Fruit fly (Drosophila melanogaster) whole organism, embryonic: ENCODE data around the gene ball.

ENCODE experiments used
- Ada2b ChIP-seq: fragments of 200-800 bp; sonication (Bioruptor generic); IDR thresholded peaks from 2 replicates; pipeline ENCODE4 v1.3.6; 2022; ENCODE audit warnings: missing biosample characterization, missing genetic modification characterization
- Adf1 ChIP-seq: fragments of 200-800 bp; sonication (Bioruptor generic); IDR thresholded peaks from 2 replicates; pipeline ENCODE4 v1.3.6; 2022; ENCODE audit warnings: missing biosample characterization, missing genetic modification characterization
- Awh ChIP-seq: fragments of 200-800 bp; sonication (Bioruptor generic); IDR thresholded peaks from 2 replicates; pipeline ENCODE4, ENCODE4 v1.3.6; 2022; ENCODE audit warnings: missing biosample characterization, missing genetic modification characterization
- CG10209 ChIP-seq: fragments of 200-800 bp; sonication (Bioruptor generic); optimal IDR thresholded peaks from 3 replicates; lab custom pipeline; 2017; ENCODE audit warnings: missing biosample characterization, mild to moderate bottlenecking, missing genetic modification characterization, missing genetic modification reagents
- CG10565 ChIP-seq: fragments of 200-800 bp; sonication (Bioruptor generic); optimal IDR thresholded peaks from 3 replicates; lab custom pipeline; 2016; ENCODE audit warnings: missing biosample characterization, mild to moderate bottlenecking, missing genetic modification characterization
- CG12219 ChIP-seq: fragments of 200-800 bp; sonication (Bioruptor generic); optimal IDR thresholded peaks from 3 replicates; lab custom pipeline; 2018; ENCODE audit warnings: missing biosample characterization, mild to moderate bottlenecking, missing genetic modification characterization
- CG12299 ChIP-seq: fragments of 200-800 bp; sonication (Bioruptor generic); optimal IDR thresholded peaks from 2 replicates; lab custom pipeline; 2018; ENCODE audit warnings: missing biosample characterization, mild to moderate bottlenecking, missing genetic modification characterization
- CG13123 ChIP-seq: fragments of 200-800 bp; sonication (Bioruptor generic); optimal IDR thresholded peaks from 2 replicates; lab custom pipeline; 2016; ENCODE audit warnings: missing biosample characterization, missing genetic modification characterization
- CG17612 ChIP-seq: fragments of 200-800 bp; sonication (Bioruptor generic); IDR thresholded peaks from 2 replicates; pipeline ENCODE4 v1.3.6; 2022; ENCODE audit warnings: missing biosample characterization, missing genetic modification characterization
- CG18476 ChIP-seq: fragments of 200-800 bp; sonication (Bioruptor generic); optimal IDR thresholded peaks from 2 replicates; lab custom pipeline; 2016; ENCODE audit warnings: missing biosample characterization, mild to moderate bottlenecking, missing genetic modification characterization
- CG2875 ChIP-seq: fragments of 200-800 bp; sonication (Bioruptor generic); optimal IDR thresholded peaks from 2 replicates; lab custom pipeline; 2017; ENCODE audit warnings: missing biosample characterization, mild to moderate bottlenecking, missing genetic modification characterization, missing genetic modification reagents
- CG30403 ChIP-seq: fragments of 200-800 bp; sonication (Bioruptor generic); optimal IDR thresholded peaks from 3 replicates; lab custom pipeline; 2016; ENCODE audit warnings: missing biosample characterization, missing genetic modification characterization
- CG30431 ChIP-seq: fragments of 200-800 bp; sonication (Bioruptor generic); optimal IDR thresholded peaks from 2 replicates; lab custom pipeline; 2017; ENCODE audit warnings: missing biosample characterization, missing genetic modification characterization
- CG3065 ChIP-seq: fragments of 200-800 bp; sonication (Bioruptor generic); optimal IDR thresholded peaks from 2 replicates; lab custom pipeline; 2016; ENCODE audit warnings: missing biosample characterization, missing genetic modification characterization
- CG32532 ChIP-seq: fragments of 200-800 bp; sonication (Bioruptor generic); IDR thresholded peaks from 2 replicates; pipeline ENCODE4 v1.3.6; 2022; ENCODE audit warnings: missing biosample characterization, missing genetic modification characterization
- CG33557 ChIP-seq: fragments of 200-800 bp; sonication (Bioruptor generic); optimal IDR thresholded peaks from 2 replicates; lab custom pipeline; 2019; ENCODE audit warnings: missing biosample characterization, mild to moderate bottlenecking, missing genetic modification characterization, moderate library complexity
- CG34422 ChIP-seq: fragments of 200-800 bp; sonication (Bioruptor generic); IDR thresholded peaks from 3 replicates; pipeline ENCODE4 v1.3.6; 2022; ENCODE audit warnings: missing biosample characterization, missing genetic modification characterization
- CG3995 ChIP-seq: fragments of 200-800 bp; sonication (Bioruptor generic); optimal IDR thresholded peaks from 3 replicates; lab custom pipeline; 2016; ENCODE audit warnings: missing biosample characterization, missing genetic modification characterization
- CG6813 ChIP-seq: fragments of 200-800 bp; sonication (Bioruptor generic); optimal IDR thresholded peaks from 2 replicates; lab custom pipeline; 2017; ENCODE audit warnings: missing biosample characterization, missing genetic modification characterization, mild to moderate bottlenecking, moderate library complexity, missing genetic modification reagents
- CG7372 ChIP-seq: fragments of 200-800 bp; sonication (Bioruptor generic); IDR thresholded peaks from 2 replicates; pipeline ENCODE4 v1.3.6; 2022; ENCODE audit warnings: missing biosample characterization, missing genetic modification characterization
- CG9932 ChIP-seq: fragments of 200-800 bp; sonication (Bioruptor generic); IDR thresholded peaks from 2 replicates; pipeline ENCODE4 v1.3.6; 2022; ENCODE audit warnings: missing biosample characterization, missing genetic modification characterization
- Gug ChIP-seq: fragments of 200-800 bp; sonication (Bioruptor generic); IDR thresholded peaks from 4 replicates; pipeline ENCODE4 v1.3.6; 2022; ENCODE audit warnings: missing biosample characterization, missing genetic modification characterization
- H15 ChIP-seq: fragments of 200-800 bp; sonication (Bioruptor generic); IDR thresholded peaks from 3 replicates; pipeline ENCODE4 v1.3.6; 2022; ENCODE audit warnings: missing biosample characterization, missing genetic modification characterization
- HmgD ChIP-seq: fragments of 200-800 bp; sonication (Bioruptor generic); optimal IDR thresholded peaks from 3 replicates; lab custom pipeline; 2016; ENCODE audit warnings: missing biosample characterization, missing genetic modification characterization
- HmgZ ChIP-seq: fragments of 200-800 bp; sonication (Bioruptor generic); optimal IDR thresholded peaks from 2 replicates; lab custom pipeline; 2018; ENCODE audit warnings: missing biosample characterization, mild to moderate bottlenecking, missing genetic modification characterization
- MBD-R2 ChIP-seq: fragments of 200-800 bp; sonication (Bioruptor generic); IDR thresholded peaks from 2 replicates; pipeline ENCODE4 v1.3.6; 2022; ENCODE audit warnings: missing biosample characterization, missing genetic modification characterization
- Optix ChIP-seq: fragments of 200-800 bp; sonication (Bioruptor generic); IDR thresholded peaks from 3 replicates; pipeline ENCODE4 v1.3.6; 2022; ENCODE audit warnings: missing biosample characterization, missing genetic modification characterization
- Pdp1 ChIP-seq, 2 experiments: fragments of 200-800 bp; sonication (Bioruptor generic); optimal IDR thresholded peaks; 3 replicates each; lab custom pipeline; 2016; ENCODE audit warnings: missing biosample characterization in 2 of 2, missing genetic modification characterization in 2 of 2, mild to moderate bottlenecking in 1 of 2, moderate library complexity in 1 of 2
- Rx ChIP-seq: fragments of 200-800 bp; sonication (Bioruptor generic); IDR thresholded peaks from 2 replicates; pipeline ENCODE4 v1.3.6; 2022; ENCODE audit warnings: missing biosample characterization, missing genetic modification characterization
- Scr ChIP-seq: fragments of 200-800 bp; sonication (Bioruptor generic); IDR thresholded peaks from 2 replicates; pipeline ENCODE4 v1.3.6; 2022; ENCODE audit warnings: missing biosample characterization, missing genetic modification characterization; ENCODE audit not compliant: partially characterized antibody
- amos ChIP-seq: fragments of 200-800 bp; sonication (Bioruptor generic); IDR thresholded peaks from 2 replicates; pipeline ENCODE4 v1.3.6; 2022; ENCODE audit warnings: missing biosample characterization, missing genetic modification characterization; ENCODE audit not compliant: partially characterized antibody
- cas ChIP-seq: fragments of 200-800 bp; sonication (Bioruptor generic); IDR thresholded peaks from 2 replicates; pipeline ENCODE4 v1.3.6; 2022; ENCODE audit warnings: missing biosample characterization, missing genetic modification characterization
- caup ChIP-seq: fragments of 200-800 bp; sonication (Bioruptor generic); optimal IDR thresholded peaks from 3 replicates; lab custom pipeline; 2017; ENCODE audit warnings: missing biosample characterization, mild to moderate bottlenecking, missing genetic modification characterization, moderate library complexity; ENCODE audit not compliant: severe bottlenecking
- crp ChIP-seq, 2 experiments: fragments of 200-800 bp; sonication (Bioruptor generic); optimal IDR thresholded peaks; 2 replicates in 1 of 2; 3 replicates in 1 of 2; lab custom pipeline; 2017; ENCODE audit warnings: missing biosample characterization in 2 of 2, missing genetic modification characterization in 2 of 2, mild to moderate bottlenecking in 1 of 2, moderate library complexity in 1 of 2
- da ChIP-seq: fragments of 200-800 bp; sonication (Bioruptor generic); optimal IDR thresholded peaks from 2 replicates; lab custom pipeline; 2016; ENCODE audit warnings: missing biosample characterization, missing genetic modification characterization
- dati ChIP-seq: fragments of 200-800 bp; sonication (Bioruptor generic); IDR thresholded peaks from 2 replicates; pipeline ENCODE4 v1.3.6; 2022; ENCODE audit warnings: missing biosample characterization, missing genetic modification characterization
- en ChIP-seq: fragments of 200-800 bp; sonication (Bioruptor generic); optimal IDR thresholded peaks from 2 replicates; lab custom pipeline; 2016; ENCODE audit warnings: missing biosample characterization, missing genetic modification characterization
- esg ChIP-seq: fragments of 200-800 bp; sonication (Bioruptor generic); conservative IDR thresholded peaks from 2 replicates; pipeline ENCODE4 v1.3.6; 2022; ENCODE audit warnings: missing biosample characterization, missing genetic modification characterization
- gem ChIP-seq: fragments of 200-800 bp; sonication (Bioruptor generic); optimal IDR thresholded peaks from 2 replicates; lab custom pipeline; 2019; ENCODE audit warnings: missing biosample characterization, mild to moderate bottlenecking, missing genetic modification characterization, moderate library complexity
- hth ChIP-seq: fragments of >200 bp; optimal IDR thresholded peaks from 2 replicates; lab custom pipeline; 2017; ENCODE audit warnings: inconsistent platforms
- inv ChIP-seq: fragments of 200-800 bp; sonication (Bioruptor generic); IDR thresholded peaks from 2 replicates; pipeline ENCODE4 v1.3.6; 2022; ENCODE audit warnings: missing biosample characterization, missing genetic modification characterization; ENCODE audit not compliant: partially characterized antibody
- phol ChIP-seq: fragments of 200-800 bp; sonication (Bioruptor generic); optimal IDR thresholded peaks from 3 replicates; lab custom pipeline; 2018; ENCODE audit warnings: missing biosample characterization, mild to moderate bottlenecking, missing genetic modification characterization, moderate library complexity
- pnt ChIP-seq: fragments of 200-800 bp; sonication (Bioruptor generic); optimal IDR thresholded peaks from 3 replicates; lab custom pipeline; 2016; ENCODE audit warnings: missing biosample characterization, missing genetic modification characterization
- rib ChIP-seq: fragments of 200-800 bp; sonication (Bioruptor generic); IDR thresholded peaks from 2 replicates; pipeline ENCODE4 v1.3.6; 2022; ENCODE audit warnings: missing biosample characterization, missing genetic modification characterization
- seq ChIP-seq: fragments of 200-800 bp; sonication (Bioruptor generic); IDR thresholded peaks from 2 replicates; pipeline ENCODE4 v1.3.6; 2022; ENCODE audit warnings: missing biosample characterization, missing genetic modification characterization
- sisA ChIP-seq: fragments of 200-800 bp; sonication (Bioruptor generic); IDR thresholded peaks from 2 replicates; pipeline ENCODE4 v1.3.6; 2022; ENCODE audit warnings: missing biosample characterization, missing genetic modification characterization
- slou ChIP-seq: fragments of 200-800 bp; sonication (Bioruptor generic); optimal IDR thresholded peaks from 3 replicates; lab custom pipeline; 2016; ENCODE audit warnings: missing biosample characterization, missing genetic modification characterization
- stwl ChIP-seq: fragments of 200-800 bp; sonication (Bioruptor generic); optimal IDR thresholded peaks from 3 replicates; lab custom pipeline; 2018; ENCODE audit warnings: missing biosample characterization, mild to moderate bottlenecking, missing genetic modification characterization, moderate library complexity
- tna ChIP-seq: fragments of 200-800 bp; sonication (Bioruptor generic); IDR thresholded peaks from 2 replicates; pipeline ENCODE4 v1.3.6; 2022; ENCODE audit warnings: missing biosample characterization, missing genetic modification characterization; ENCODE audit not compliant: partially characterized antibody
- vvl ChIP-seq: fragments of 200-800 bp; sonication (Bioruptor generic); IDR thresholded peaks from 2 replicates; pipeline ENCODE4 v1.3.6; 2022; ENCODE audit warnings: missing biosample characterization, missing genetic modification characterization
- zf30C ChIP-seq: fragments of 200-800 bp; sonication (Bioruptor generic); optimal IDR thresholded peaks from 3 replicates; lab custom pipeline; 2018; ENCODE audit warnings: missing biosample characterization, mild to moderate bottlenecking, missing genetic modification characterization

Gene ball

DNA sequence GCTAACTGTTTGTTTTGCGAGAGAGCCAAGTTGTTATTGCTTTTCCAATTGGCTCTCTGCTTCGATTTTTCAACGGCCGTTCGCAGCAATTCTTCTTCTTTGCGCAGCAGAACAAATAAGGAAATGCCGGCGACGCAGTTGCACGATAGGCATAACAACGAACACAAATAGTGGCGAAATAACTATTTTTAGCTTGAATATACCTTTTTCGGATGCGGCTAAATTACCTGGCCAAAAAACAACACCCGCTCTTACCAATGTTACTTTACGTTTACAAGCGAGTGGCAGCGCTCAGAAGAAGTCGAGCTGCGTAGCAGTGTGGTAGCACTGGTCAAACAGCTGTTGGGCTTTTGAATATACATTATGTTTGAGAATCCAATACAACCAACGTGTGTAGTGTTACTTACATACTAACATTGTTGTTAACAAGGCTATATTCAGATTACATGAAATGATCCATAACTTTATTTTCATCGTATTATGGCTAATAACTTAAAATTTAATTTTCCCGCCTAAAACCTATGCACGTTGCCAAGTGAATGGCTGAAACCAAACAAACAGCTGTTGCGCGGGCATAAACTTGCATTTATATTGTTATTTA lies 3.7 kb downstream of the ball start, which contains the start of the genes Lerp and IntS12 (continued):
- TF ChIP-seq CG7372: no peak
- no peak for TF ChIP-seq caup
- TF ChIP-seq CG12299: no peak
- no peak for TF ChIP-seq da (GFP tag; lab: Kevin White, UChicago)
- TF ChIP-seq CG18476: no peak
- no peak for TF ChIP-seq CG12219 (GFP tag; lab: Kevin White, UChicago)
- TF ChIP-seq CG10209 (GFP tag; lab: Kevin White, UChicago): no peak
- TF ChIP-seq esg: no peak
- peak; percentile 19; the same call in 1 of the 2 replicates for TF ChIP-seq Scr (GFP tag; lab: Robert Waterston, UW)
- peak; percentile 26 for TF ChIP-seq phol (tag; lab: Kevin White, UChicago)
- TF ChIP-seq stwl (tag; lab: Kevin White, UChicago): peak; percentile 72
- TF ChIP-seq Optix (GFP tag; lab: Robert Waterston, UW): no peak
- no peak for TF ChIP-seq tna
- TF ChIP-seq Rx: no peak
- no peak for TF ChIP-seq pnt (GFP tag; lab: Kevin White, UChicago)
- no peak for TF ChIP-seq CG6813 (GFP tag; lab: Kevin White, UChicago)
- no peak for TF ChIP-seq CG3065 (GFP tag; lab: Kevin White, UChicago)
- TF ChIP-seq slou: no peak
- TF ChIP-seq CG9932: no peak
- TF ChIP-seq H15: no peak
- TF ChIP-seq CG30431 (GFP tag; lab: Kevin White, UChicago): no peak
- TF ChIP-seq CG10565 (GFP tag; lab: Kevin White, UChicago): no peak
- TF ChIP-seq CG32532: no peak
- no peak for TF ChIP-seq Adf1 (GFP tag; lab: Robert Waterston, UW)
- no peak for TF ChIP-seq inv (GFP tag; lab: Robert Waterston, UW)
- no peak for TF ChIP-seq dati (GFP tag; lab: Robert Waterston, UW)
- no peak for TF ChIP-seq Ada2b
- no peak for TF ChIP-seq Pdp1 (GFP tag; optimal IDR thresholded peaks at IDR 0.05; lab: Kevin White, UChicago)
- TF ChIP-seq rib: no peak
- TF ChIP-seq amos (GFP tag; lab: Robert Waterston, UW): peak; percentile 17; the same call in 1 of the 2 replicates
- TF ChIP-seq crp (GFP tag; optimal IDR thresholded peaks at IDR 0.05; lab: Kevin White, UChicago): peak; percentile 91 to 98
- TF ChIP-seq Gug: no peak
- TF ChIP-seq CG17612 (GFP tag; lab: Robert Waterston, UW): no peak
- no peak for TF ChIP-seq CG2875 (GFP tag; lab: Kevin White, UChicago)
- TF ChIP-seq seq: no peak
- no peak for TF ChIP-seq CG30403
- TF ChIP-seq CG33557 (GFP tag; lab: Kevin White, UChicago): no peak
- TF ChIP-seq HmgD (GFP tag; lab: Kevin White, UChicago): no peak
- TF ChIP-seq gem: no peak
- peak; percentile 25; the same call in 1 of the 3 replicates for TF ChIP-seq CG34422 (GFP tag; lab: Robert Waterston, UW)
- TF ChIP-seq zf30C (GFP tag; lab: Kevin White, UChicago): no peak
- TF ChIP-seq vvl (GFP tag; lab: Robert Waterston, UW): 0 out of 2 replicates have a peak, but pooled peaks have one; percentile 16
- peak; percentile 26 for TF ChIP-seq HmgZ (tag; lab: Kevin White, UChicago)
- no peak for TF ChIP-seq sisA (GFP tag; lab: Robert Waterston, UW)
- peak; percentile 90 for TF ChIP-seq MBD-R2
- no peak for TF ChIP-seq Awh (GFP tag; lab: Robert Waterston, UW)
- no peak for TF ChIP-seq CG13123
- peak; percentile 66 for TF ChIP-seq CG3995
- TF ChIP-seq hth: no peak
- no peak for TF ChIP-seq en (GFP tag; lab: Kevin White, UChicago)
- TF ChIP-seq cas (GFP tag; lab: Robert Waterston, UW): no peak
